Worm (Caenorhabditis elegans) whole organism, young adult: Measurements from ENCODE around the gene E01B7.2.
"Not testable (repeated sequence)": the region's sequence is repeated elsewhere in the genome, so short reads cannot be mapped to it uniquely, and the experiment has no call there.

ENCODE experiments used
- B0035.1 ChIP-seq: sonication (generic microtip); optimal IDR thresholded peaks from 2 replicates; lab custom pipeline; 2016; ENCODE audit warnings: missing genetic modification characterization, mild to moderate bottlenecking, missing compliant biosample characterization, missing genotype, missing genetic modification reagents
- C06A6.2 ChIP-seq: fragments of 200-800 bp; sonication (Bioruptor generic); conservative IDR thresholded peaks from 2 replicates; pipeline ENCODE4 v1.3.6; 2022; ENCODE audit warnings: missing genetic modification characterization, missing compliant biosample characterization
- Y53F4B.3 ChIP-seq: fragments of 200-800 bp; sonication (Bioruptor generic); IDR thresholded peaks from 2 replicates; pipeline ENCODE4 v1.3.6; 2022; ENCODE audit warnings: missing genetic modification reagents, missing genetic modification characterization, missing compliant biosample characterization
- ama-1 ChIP-seq, 3 experiments: fragments of 150-350 bp in 1 of 3; sonication (generic microtip) in 2 of 3; optimal IDR thresholded peaks; 2 replicates each; lab custom pipeline; 2014 to 2018; ENCODE audit warnings: missing biosample characterization in 2 of 3, missing genetic modification characterization in 2 of 3, missing genetic modification reagents in 2 of 3
- ceh-58 ChIP-seq: fragments of 200-800 bp; sonication (Bioruptor generic); IDR thresholded peaks from 2 replicates; pipeline ENCODE4 v1.3.6; 2022; ENCODE audit warnings: missing genetic modification characterization, missing compliant biosample characterization
- dpl-1 ChIP-seq: fragments of 150-350 bp; optimal IDR thresholded peaks from 2 replicates; lab custom pipeline; 2014; ENCODE audit warnings: missing biosample characterization, missing genetic modification reagents, missing genetic modification characterization
- egl-44 ChIP-seq: fragments of 200-800 bp; sonication (Bioruptor generic); IDR thresholded peaks from 2 replicates; pipeline ENCODE4 v1.3.6; 2022; ENCODE audit warnings: missing genetic modification reagents, missing genetic modification characterization, missing compliant biosample characterization
- gei-17 ChIP-seq: fragments of 200-800 bp; sonication (Bioruptor generic); optimal IDR thresholded peaks from 2 replicates; lab custom pipeline; 2018; ENCODE audit warnings: mild to moderate bottlenecking, missing genetic modification characterization, missing compliant biosample characterization
- let-607 ChIP-seq, 2 experiments: fragments of 200-800 bp in 1 of 2; sonication (Bioruptor generic) in 1 of 2; sonication (generic microtip) in 1 of 2; optimal IDR thresholded peaks; 2 replicates each; lab custom pipeline; 2016 to 2018; ENCODE audit warnings: mild to moderate bottlenecking in 2 of 2, missing compliant biosample characterization in 2 of 2, missing genetic modification characterization in 2 of 2, moderate library complexity in 2 of 2, missing genotype in 1 of 2
- mel-28 ChIP-seq: sonication (generic microtip); optimal IDR thresholded peaks from 2 replicates; lab custom pipeline; 2016; ENCODE audit warnings: borderline replicate concordance, mild to moderate bottlenecking, missing genetic modification characterization, missing compliant biosample characterization
- nfya-1 ChIP-seq: sonication (generic microtip); optimal IDR thresholded peaks from 2 replicates; lab custom pipeline; 2017; ENCODE audit warnings: antibody characterized with exemption, missing compliant biosample characterization, missing genetic modification characterization, borderline replicate concordance; ENCODE audit not compliant: insufficient read depth
- unc-130 ChIP-seq: sonication (generic microtip); optimal IDR thresholded peaks from 2 replicates; lab custom pipeline; 2016; ENCODE audit warnings: missing genetic modification reagents, missing genetic modification characterization, missing compliant biosample characterization

- not testable (repeated sequence) for TF ChIP-seq dpl-1 (GFP tag; lab: Kevin White, UChicago); unc-130 (GFP tag; lab: Kevin White, UChicago); ama-1 (optimal IDR thresholded peaks at IDR 0.05; lab: Kevin White, UChicago); ama-1 (GFP tag; optimal IDR thresholded peaks at IDR 0.05; lab: Kevin White, UChicago); ceh-58 (GFP tag; lab: Robert Waterston, UW); C06A6.2 (GFP tag; lab: Robert Waterston, UW); gei-17 (GFP tag; lab: Kevin White, UChicago); mel-28 (tag; lab: Kevin White, UChicago); nfya-1; let-607 (tag; optimal IDR thresholded peaks at IDR 0.05; lab: Kevin White, UChicago); Y53F4B.3; B0035.1 (tag; lab: Kevin White, UChicago); egl-44 (GFP tag; lab: Robert Waterston, UW)
Observed at ce11 chrV:17897646-17898045, 23.9 kb upstream of the E01B7.2 start, which contains the start of gene C06H5.13.
